Worm (Caenorhabditis elegans) whole organism, late embryonic: ENCODE results near the gene col-159.

Source experiments
- F13H6.1 ChIP-seq: sonication (generic microtip); optimal IDR thresholded peaks from 2 replicates; lab custom pipeline; 2016; ENCODE audit warnings: missing genetic modification characterization, missing compliant biosample characterization
- ahr-1 ChIP-seq: sonication (generic microtip); optimal IDR thresholded peaks from 2 replicates; lab custom pipeline; 2016; ENCODE audit warnings: missing genetic modification characterization, missing compliant biosample characterization
- ama-1 ChIP-seq: fragments of 150-350 bp; optimal IDR thresholded peaks from 2 replicates; lab custom pipeline; 2014
- ceh-22 ChIP-seq: sonication (generic microtip); optimal IDR thresholded peaks from 2 replicates; lab custom pipeline; 2017; ENCODE audit warnings: missing biosample characterization, missing genetic modification characterization
- ceh-30 ChIP-seq: fragments of 150-350 bp; optimal IDR thresholded peaks from 2 replicates; lab custom pipeline; 2014; ENCODE audit warnings: missing biosample characterization, missing genetic modification characterization
- fkh-10 ChIP-seq: fragments of 150-350 bp; optimal IDR thresholded peaks from 2 replicates; lab custom pipeline; 2014; ENCODE audit warnings: missing biosample characterization, missing genetic modification reagents, missing genetic modification characterization
- nhr-11 ChIP-seq: fragments of 150-350 bp; optimal IDR thresholded peaks from 2 replicates; lab custom pipeline; 2014; ENCODE audit warnings: missing biosample characterization, missing genetic modification characterization
- pha-4 ChIP-seq: fragments of 150-350 bp; optimal IDR thresholded peaks from 2 replicates; lab custom pipeline; 2018; ENCODE audit warnings: missing biosample characterization, missing genetic modification reagents, missing genetic modification characterization
- rnt-1 ChIP-seq: sonication (generic microtip); optimal IDR thresholded peaks from 2 replicates; lab custom pipeline; 2016; ENCODE audit warnings: missing genetic modification characterization, missing compliant biosample characterization
- tbx-2 ChIP-seq: sonication (generic microtip); optimal IDR thresholded peaks from 2 replicates; lab custom pipeline; 2016; ENCODE audit warnings: missing genetic modification characterization, missing compliant biosample characterization
- unc-55 ChIP-seq: sonication (generic microtip); optimal IDR thresholded peaks from 2 replicates; lab custom pipeline; 2017; ENCODE audit warnings: missing biosample characterization, missing genetic modification reagents, missing genetic modification characterization

ce11 chrV:13163841-13164240 lies 38.1 kb downstream of the col-159 start:
- TF ChIP-seq ceh-30 (no peak), nhr-11 (tag; lab: Kevin White, UChicago) (no peak), fkh-10 (GFP tag; lab: Kevin White, UChicago) (no peak), tbx-2 (tag; lab: Kevin White, UChicago) (no peak), F13H6.1 (tag; lab: Kevin White, UChicago) (no peak), ceh-22 (tag; lab: Kevin White, UChicago) (no peak), ahr-1 (tag; lab: Kevin White, UChicago) (no peak), rnt-1 (tag; lab: Kevin White, UChicago) (no peak), ama-1 (lab: Kevin White, UChicago) (no peak), unc-55 (GFP tag; lab: Kevin White, UChicago) (no peak), pha-4 (no peak)
